Fruit fly (Drosophila melanogaster): ENCODE data around the gene CG6959.

dm6 chr3R:11882506-11882953 lies 13.3 kb upstream of the CG6959 start, which contains the start of the genes CG6962 and CG31368:
- peak; percentile 69 for TF ChIP-seq CG17806 (tag; optimal IDR thresholded peaks at IDR 0.05)
- TF ChIP-seq CG12605 (GFP tag; IDR thresholded peaks at IDR 0.05): peak; percentile 60
- TF ChIP-seq rn (GFP tag; IDR thresholded peaks at IDR 0.05): no peak
- peak; percentile 80 for TF ChIP-seq CG4496 (GFP tag; IDR thresholded peaks at IDR 0.05)
- TF ChIP-seq gl (tag; optimal IDR thresholded peaks at IDR 0.05): no peak
- TF ChIP-seq CG15710 (tag; optimal IDR thresholded peaks at IDR 0.05): peak; percentile 73
- peak; percentile 54 for TF ChIP-seq Snoo (tag; optimal IDR thresholded peaks at IDR 0.05)
- TF ChIP-seq Pif1A (GFP tag; optimal IDR thresholded peaks at IDR 0.05): no peak
